Fruit fly (Drosophila melanogaster) Kc167 (cell line): ENCODE data around the gene CG34456.

Source experiments
- Myc ChIP-seq: fragments of >200 bp; optimal IDR thresholded peaks from 2 replicates; lab custom pipeline; 2017; ENCODE audit warnings: missing external identifiers
- insv ChIP-seq: fragments of >200 bp; optimal IDR thresholded peaks from 3 replicates; lab custom pipeline; 2018; ENCODE audit warnings: missing external identifiers

DNA sequence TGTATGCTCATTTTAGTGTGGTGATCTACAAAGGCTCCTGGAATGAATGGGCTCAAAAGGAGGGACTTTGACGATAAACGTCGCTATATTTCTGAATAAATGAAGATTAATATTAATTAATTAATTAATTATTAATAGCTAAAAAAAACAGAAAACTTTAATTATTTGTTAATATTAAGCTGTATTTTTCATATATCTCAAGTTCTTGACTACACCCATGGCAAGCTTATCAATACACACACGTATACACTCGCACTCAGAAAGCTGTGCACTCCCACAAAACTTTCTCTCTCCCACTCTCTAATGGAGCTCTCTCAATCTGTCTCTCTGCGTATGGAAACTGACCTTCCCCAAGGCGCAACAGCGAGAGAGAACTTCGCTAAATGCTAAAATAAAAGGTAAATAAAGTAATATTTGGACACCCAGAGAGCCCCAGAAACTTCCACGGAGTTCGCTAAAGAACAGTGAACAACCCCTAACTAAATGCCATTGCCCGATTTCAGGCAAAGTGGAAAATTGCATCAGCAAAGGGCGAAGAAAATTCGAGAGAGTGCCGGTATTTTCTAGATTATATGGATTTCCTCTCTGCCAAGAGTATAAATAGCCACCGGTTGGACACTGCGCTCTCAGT, 11.6 kb downstream of the CG34456 start:
- TF ChIP-seq insv (lab: Kevin White, UChicago) (no peak), Myc (lab: Kevin White, UChicago) (no peak)
